Fruit fly (Drosophila melanogaster): Measurements from ENCODE around the gene ssx.

The ssx gene

dm6 chrX:1341528-1341927 is 28.9 kb upstream of the ssx start, which contains the start of gene CG11409:
Gene CG11409 (minus strand): TSS chrX:1341587.
- TF ChIP-seq Eip93F (GFP tag; optimal IDR thresholded peaks at IDR 0.05) = no peak
- peak; percentile 28 for TF ChIP-seq acj6 (GFP tag; optimal IDR thresholded peaks at IDR 0.05)
- peak; percentile 30 for TF ChIP-seq CG31627 (GFP tag; optimal IDR thresholded peaks at IDR 0.05)
- TF ChIP-seq CG3032 (tag; optimal IDR thresholded peaks at IDR 0.05) = peak; percentile 2
- no peak for TF ChIP-seq CG9139 (GFP tag; optimal IDR thresholded peaks at IDR 0.05)
- TF ChIP-seq CG11294 (GFP tag; IDR thresholded peaks at IDR 0.05) = no peak
- TF ChIP-seq Hr39 (GFP tag; optimal IDR thresholded peaks at IDR 0.05) = peak; percentile 36
- TF ChIP-seq cyc (GFP tag; optimal IDR thresholded peaks at IDR 0.05) = peak; percentile 5
- TF ChIP-seq esn (GFP tag; optimal IDR thresholded peaks at IDR 0.05) = peak; percentile 37

dm6 chrX:1341944-1342392 is 28.4 kb upstream of the ssx start, which contains the start of gene Naa30A:
Gene Naa30A (plus strand): TSS chrX:1342106.
- TF ChIP-seq Ets21C (GFP tag; optimal IDR thresholded peaks at IDR 0.05) (no peak), spab (GFP tag; optimal IDR thresholded peaks at IDR 0.05) (no peak), Eip78C (GFP tag) (peak; percentile 77), dac (GFP tag; optimal IDR thresholded peaks at IDR 0.05) (no peak), CG11902 (GFP tag; optimal IDR thresholded peaks at IDR 0.05) (no peak), CG6808 (GFP tag; optimal IDR thresholded peaks at IDR 0.05) (no peak), Sox102F (GFP tag; optimal IDR thresholded peaks at IDR 0.05) (peak; percentile 11), esn (GFP tag; optimal IDR thresholded peaks at IDR 0.05) (peak; percentile 12), CG11294 (GFP tag; IDR thresholded peaks at IDR 0.05) (no peak), OdsH (GFP tag; optimal IDR thresholded peaks at IDR 0.05) (no peak), Hr38 (GFP tag; optimal IDR thresholded peaks at IDR 0.05) (no peak), CG34406 (GFP tag; optimal IDR thresholded peaks at IDR 0.05) (no peak), CG6792 (GFP tag; optimal IDR thresholded peaks at IDR 0.05) (no peak), Eip75B (GFP tag; optimal IDR thresholded peaks at IDR 0.05) (no peak), CG3032 (tag; optimal IDR thresholded peaks at IDR 0.05) (no peak), CG10631 (GFP tag; optimal IDR thresholded peaks at IDR 0.05) (no peak), CG7368 (GFP tag; optimal IDR thresholded peaks at IDR 0.05) (no peak), Eip93F (GFP tag; optimal IDR thresholded peaks at IDR 0.05) (no peak), vri (GFP tag; optimal IDR thresholded peaks at IDR 0.05) (no peak), eg (GFP tag; IDR thresholded peaks at IDR 0.05) (no peak), Hr4 (GFP tag; optimal IDR thresholded peaks at IDR 0.05) (no peak), CG6276 (GFP tag; optimal IDR thresholded peaks at IDR 0.05) (no peak), Sox15 (GFP tag; optimal IDR thresholded peaks at IDR 0.05) (no peak), topi (GFP tag; optimal IDR thresholded peaks at IDR 0.05) (peak; percentile 11), fd59A (GFP tag; optimal IDR thresholded peaks at IDR 0.05) (no peak), CG32006 (GFP tag; optimal IDR thresholded peaks at IDR 0.05) (no peak), Hr39 (GFP tag; optimal IDR thresholded peaks at IDR 0.05) (no peak), salr (GFP tag; optimal IDR thresholded peaks at IDR 0.05) (no peak), net (GFP tag; optimal IDR thresholded peaks at IDR 0.05) (no peak), CG8319 (GFP tag; optimal IDR thresholded peaks at IDR 0.05) (no peak), Sox14 (GFP tag; optimal IDR thresholded peaks at IDR 0.05) (peak; percentile 42)

dm6 chrX:1346256-1346655 is 24.1 kb upstream of the ssx start, which contains the start of gene Tsp2A:
Gene Tsp2A (plus strand): TSS chrX:1346553.
- TF ChIP-seq CG11762 (GFP tag; optimal IDR thresholded peaks at IDR 0.05; ENCODE audit: insufficient read depth) (no peak), vri (GFP tag; optimal IDR thresholded peaks at IDR 0.05) (peak; percentile 96)

dm6 chrX:1346833-1347232 is 23.5 kb upstream of the ssx start:
- TF ChIP-seq fd85E (GFP tag; optimal IDR thresholded peaks at IDR 0.05) (no peak), CG10669 (GFP tag; optimal IDR thresholded peaks at IDR 0.05) (no peak), Eip75B (GFP tag; optimal IDR thresholded peaks at IDR 0.05) (no peak), CG8119 (GFP tag; IDR thresholded peaks at IDR 0.05) (no peak), Hr39 (GFP tag; optimal IDR thresholded peaks at IDR 0.05) (no peak), topi (GFP tag; optimal IDR thresholded peaks at IDR 0.05) (no peak), CG11294 (GFP tag; IDR thresholded peaks at IDR 0.05) (no peak), CG15336 (GFP tag; IDR thresholded peaks at IDR 0.05) (no peak), Blimp-1 (GFP tag; optimal IDR thresholded peaks at IDR 0.05) (no peak), CG3032 (tag; optimal IDR thresholded peaks at IDR 0.05) (no peak), cyc (GFP tag; optimal IDR thresholded peaks at IDR 0.05) (no peak), spab (GFP tag; optimal IDR thresholded peaks at IDR 0.05) (no peak), ss (GFP tag; optimal IDR thresholded peaks at IDR 0.05) (no peak)

Data from whole organism, prepupa.